Worm (Caenorhabditis elegans) whole organism, L3 larva: ENCODE measurements around the gene F54E2.5.

ENCODE experiments used
- aly-2 ChIP-seq: fragments of 150-350 bp; optimal IDR thresholded peaks from 2 replicates; lab custom pipeline; 2014; ENCODE audit warnings: missing biosample characterization, missing genetic modification characterization
- ama-1 ChIP-seq: fragments of 150-350 bp; optimal IDR thresholded peaks from 2 replicates; lab custom pipeline; 2018
- ceh-16 ChIP-seq: sonication (generic microtip); optimal IDR thresholded peaks from 2 replicates; lab custom pipeline; 2017; ENCODE audit warnings: missing biosample characterization, missing genetic modification characterization
- ceh-9 ChIP-seq: sonication (generic microtip); optimal IDR thresholded peaks from 2 replicates; lab custom pipeline; 2018; ENCODE audit warnings: missing biosample characterization, missing genetic modification characterization
- egl-27 ChIP-seq: sonication (generic microtip); optimal IDR thresholded peaks from 4 replicates; lab custom pipeline; 2017; ENCODE audit warnings: missing biosample characterization, missing genetic modification reagents, missing genetic modification characterization
- elt-1 ChIP-seq: fragments of 150-350 bp; optimal IDR thresholded peaks from 2 replicates; lab custom pipeline; 2014; ENCODE audit warnings: missing biosample characterization, missing genetic modification characterization
- fos-1 ChIP-seq: fragments of 150-350 bp; optimal IDR thresholded peaks from 2 replicates; lab custom pipeline; 2014; ENCODE audit warnings: missing biosample characterization, missing genetic modification characterization
- mml-1 ChIP-seq: fragments of 150-350 bp; sonication (generic microtip); optimal IDR thresholded peaks from 3 replicates; lab custom pipeline; 2014; ENCODE audit warnings: missing biosample characterization, missing genetic modification characterization
- nhr-25 ChIP-seq: sonication (generic microtip); optimal IDR thresholded peaks from 2 replicates; lab custom pipeline; 2017; ENCODE audit warnings: missing biosample characterization, missing genetic modification characterization

DNA sequence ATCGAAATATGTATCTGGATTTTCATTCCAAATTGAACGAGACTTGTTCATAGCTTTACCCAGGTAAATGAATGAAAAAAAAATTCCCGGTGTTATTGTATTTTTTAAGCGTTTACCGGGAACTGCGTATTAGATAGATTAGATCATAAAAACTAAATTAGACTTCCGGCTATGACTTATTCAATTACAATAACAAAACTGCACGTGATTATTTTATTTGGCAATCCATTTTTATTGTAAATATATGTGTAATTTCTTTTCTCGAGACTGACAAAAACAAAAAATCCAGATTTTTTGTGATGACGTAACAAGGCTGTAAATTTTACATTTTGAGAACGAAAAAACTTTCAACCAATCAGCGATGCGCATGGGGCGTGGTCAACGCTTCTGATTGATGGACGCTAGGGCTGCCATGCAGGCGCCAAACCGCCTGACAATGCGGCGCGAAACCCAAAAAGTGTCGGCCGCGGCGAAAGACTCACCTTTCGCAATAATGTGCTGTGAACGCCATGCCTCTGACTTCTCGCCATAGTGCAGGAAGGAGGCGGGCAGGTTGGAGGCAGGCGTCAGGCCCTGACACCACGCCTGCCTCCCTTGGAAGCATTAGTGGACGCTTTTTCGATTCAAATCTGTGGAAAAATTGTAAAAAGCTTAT, 5.9 kb upstream of the F54E2.5 start, which contains the start of gene srh-36:
- TF ChIP-seq mml-1 (tag; lab: Kevin White, UChicago), result no peak
- no peak for TF ChIP-seq nhr-25 (tag; lab: Kevin White, UChicago)
- TF ChIP-seq ceh-16, result no peak
- no peak for TF ChIP-seq ama-1
- TF ChIP-seq aly-2 (tag; lab: Kevin White, UChicago), result no peak
- no peak for TF ChIP-seq elt-1 (tag; lab: Kevin White, UChicago)
- TF ChIP-seq egl-27, result no peak
- TF ChIP-seq ceh-9, result no peak
- TF ChIP-seq fos-1 (tag; lab: Kevin White, UChicago), result no peak
